Fruit fly (Drosophila melanogaster) whole organism, prepupa: ENCODE measurements around the gene skd.

Source experiments
- CG6854 ChIP-seq: fragments of 200-800 bp; sonication (Bioruptor generic); optimal IDR thresholded peaks from 2 replicates; lab custom pipeline; 2017; ENCODE audit warnings: missing biosample characterization, mild to moderate bottlenecking, missing genetic modification characterization
- Lpt ChIP-seq: fragments of 200-800 bp; sonication (Bioruptor generic); optimal IDR thresholded peaks from 3 replicates; lab custom pipeline; 2016; ENCODE audit warnings: missing biosample characterization, missing genetic modification characterization
- eg ChIP-seq: fragments of 200-800 bp; sonication (Bioruptor generic); IDR thresholded peaks from 3 replicates; pipeline ENCODE4 v1.3.6; 2022; ENCODE audit warnings: missing biosample characterization, missing genetic modification characterization
- fd85E ChIP-seq: fragments of 200-800 bp; sonication (Bioruptor generic); optimal IDR thresholded peaks from 3 replicates; lab custom pipeline; 2016; ENCODE audit warnings: missing biosample characterization, missing genetic modification characterization
- lz ChIP-seq: fragments of 200-800 bp; sonication (Bioruptor generic); optimal IDR thresholded peaks from 3 replicates; lab custom pipeline; 2016; ENCODE audit warnings: missing biosample characterization, missing genetic modification characterization

- TF ChIP-seq lz (GFP tag; lab: Kevin White, UChicago) (peak; percentile 10), eg (GFP tag; lab: Robert Waterston, UW) (peak; percentile 44; the same call in 1 of the 3 replicates), Lpt (GFP tag; lab: Kevin White, UChicago) (peak; percentile 10), fd85E (GFP tag; lab: Kevin White, UChicago) (no peak), CG6854 (GFP tag; lab: Kevin White, UChicago) (no peak)
Observed at dm6 chr3L:20949371-20950135, 77.7 kb downstream of the skd start, which contains the start of gene fng.
